Worm (Caenorhabditis elegans): ENCODE measurements around the gene icl-1.

The icl-1 gene

ce11 chrV:731330-731729, 3.5 kb upstream of the icl-1 start (continued):
- TF ChIP-seq lsy-12 (tag; optimal IDR thresholded peaks at IDR 0.05) (peak; percentile 77), elt-3 (tag; optimal IDR thresholded peaks at IDR 0.05) (peak; percentile 32 to 47 (median 37)), nhr-237 (tag; optimal IDR thresholded peaks at IDR 0.05) (no peak)

DNA sequence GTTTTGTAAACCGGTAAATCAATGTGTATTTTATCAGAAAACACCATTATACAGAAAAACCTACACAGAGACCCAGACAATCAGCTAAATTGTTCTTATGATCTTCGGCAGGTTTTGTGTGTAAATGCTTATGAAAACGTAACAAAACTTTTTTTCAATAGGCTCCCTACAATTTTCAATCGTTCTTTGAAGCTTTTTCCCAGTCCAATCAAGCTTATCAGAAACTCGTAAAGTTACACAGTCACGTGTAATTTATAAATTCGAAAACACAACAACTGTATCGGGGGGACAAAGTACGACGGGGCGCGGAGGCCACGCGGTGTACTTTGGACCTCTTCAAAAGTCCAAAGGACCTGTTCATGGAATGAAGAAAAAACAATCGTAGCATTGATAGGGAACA, 2.4 kb upstream of the icl-1 start:
- peak; percentile 87 for TF ChIP-seq ama-1 (optimal IDR thresholded peaks at IDR 0.05)
- TF ChIP-seq lsy-12 (tag; optimal IDR thresholded peaks at IDR 0.05) = peak; percentile 44
- peak; percentile 92 for TF ChIP-seq elt-2 (tag; optimal IDR thresholded peaks at IDR 0.05)
- TF ChIP-seq nfya-1 (tag; optimal IDR thresholded peaks at IDR 0.05; ENCODE audit: insufficient read depth) = peak; percentile 49
- TF ChIP-seq hmg-11 (tag; optimal IDR thresholded peaks at IDR 0.05) = no peak
- TF ChIP-seq lin-15B (tag; optimal IDR thresholded peaks at IDR 0.05) = no peak
- TF ChIP-seq pha-4 (tag; optimal IDR thresholded peaks at IDR 0.05) = peak; percentile 86
- no peak for TF ChIP-seq ztf-4 (tag; optimal IDR thresholded peaks at IDR 0.05)
- peak; percentile 67 for TF ChIP-seq jun-1 (tag; optimal IDR thresholded peaks at IDR 0.05)
- TF ChIP-seq nhr-237 (tag; optimal IDR thresholded peaks at IDR 0.05) = no peak
- peak; percentile 16 for TF ChIP-seq nhr-25 (tag; optimal IDR thresholded peaks at IDR 0.05)
- TF ChIP-seq nhr-43 (tag; optimal IDR thresholded peaks at IDR 0.05; ENCODE audit: poor library complexity, severe bottlenecking) = peak; percentile 85
- TF ChIP-seq pqm-1 (tag; optimal IDR thresholded peaks at IDR 0.05) = peak; percentile 87

- TF ChIP-seq egl-5 (tag; optimal IDR thresholded peaks at IDR 0.05) (peak; percentile 31), mml-1 (tag; optimal IDR thresholded peaks at IDR 0.05) (no peak), elt-2 (tag; optimal IDR thresholded peaks at IDR 0.05) (peak; percentile 77), jun-1 (tag; optimal IDR thresholded peaks at IDR 0.05) (no peak), lsy-12 (tag; optimal IDR thresholded peaks at IDR 0.05) (peak; percentile 7), pqm-1 (tag; optimal IDR thresholded peaks at IDR 0.05) (peak; percentile 65), nhr-23 (tag; optimal IDR thresholded peaks at IDR 0.05) (peak; percentile 19), ama-1 (optimal IDR thresholded peaks at IDR 0.05) (peak; percentile 50), nhr-43 (tag; optimal IDR thresholded peaks at IDR 0.05; ENCODE audit: poor library complexity, severe bottlenecking) (peak; percentile 57), mdl-1 (tag; optimal IDR thresholded peaks at IDR 0.05) (peak; percentile 38), nfya-1 (tag; optimal IDR thresholded peaks at IDR 0.05; ENCODE audit: insufficient read depth) (peak; percentile 49), nhr-76 (tag; optimal IDR thresholded peaks at IDR 0.05) (no peak), ztf-11 (tag; optimal IDR thresholded peaks at IDR 0.05) (no peak), zag-1 (tag; optimal IDR thresholded peaks at IDR 0.05) (no peak), snpc-4 (tag; optimal IDR thresholded peaks at IDR 0.05) (peak; percentile 5), pha-4 (tag; optimal IDR thresholded peaks at IDR 0.05) (peak; percentile 53), nhr-25 (tag; optimal IDR thresholded peaks at IDR 0.05) (peak; percentile 46), tbx-2 (tag; optimal IDR thresholded peaks at IDR 0.05) (no peak), elt-1 (tag; optimal IDR thresholded peaks at IDR 0.05) (no peak)
Measured at ce11 chrV:728822-729493, 1.2 kb upstream of the icl-1 start.

- TF ChIP-seq elt-2 (tag; optimal IDR thresholded peaks at IDR 0.05) (peak; percentile 13), nhr-12 (tag; optimal IDR thresholded peaks at IDR 0.05) (no peak), snpc-4 (tag; optimal IDR thresholded peaks at IDR 0.05) (no peak), elt-3 (tag; optimal IDR thresholded peaks at IDR 0.05) (peak in 1 of 3 experiments; percentile 5), ztf-4 (tag; optimal IDR thresholded peaks at IDR 0.05) (no peak), pqm-1 (tag; optimal IDR thresholded peaks at IDR 0.05) (peak; percentile 17), nhr-43 (tag; optimal IDR thresholded peaks at IDR 0.05; ENCODE audit: poor library complexity, severe bottlenecking) (peak; percentile 56), ama-1 (optimal IDR thresholded peaks at IDR 0.05) (peak; percentile 95), aly-2 (tag; optimal IDR thresholded peaks at IDR 0.05) (no peak), nhr-67 (tag; optimal IDR thresholded peaks at IDR 0.05) (no peak), fkh-2 (tag; optimal IDR thresholded peaks at IDR 0.05) (no peak), zag-1 (tag; optimal IDR thresholded peaks at IDR 0.05) (no peak), nfya-1 (tag; optimal IDR thresholded peaks at IDR 0.05; ENCODE audit: insufficient read depth) (no peak), nhr-23 (tag; optimal IDR thresholded peaks at IDR 0.05) (no peak), nhr-25 (tag; optimal IDR thresholded peaks at IDR 0.05) (peak; percentile 25), unc-62 (GFP tag; optimal IDR thresholded peaks at IDR 0.05) (no peak), egl-5 (tag; optimal IDR thresholded peaks at IDR 0.05) (peak; percentile 35)
Measured at ce11 chrV:726573-727483, 976 bp downstream of the icl-1 start.

Measured in whole organism, L3 larva.